Worm (Caenorhabditis elegans) whole organism, young adult: ENCODE results near the gene C14A4.9.

Experiments used
- B0035.1 ChIP-seq: sonication (generic microtip); optimal IDR thresholded peaks from 2 replicates; lab custom pipeline; 2016; ENCODE audit warnings: missing genetic modification characterization, mild to moderate bottlenecking, missing compliant biosample characterization, missing genotype, missing genetic modification reagents
- B0336.3 ChIP-seq: fragments of 200-800 bp; sonication (Bioruptor generic); IDR thresholded peaks from 2 replicates; pipeline ENCODE4 v1.3.6; 2022; ENCODE audit warnings: missing genetic modification characterization, missing compliant biosample characterization
- F33H1.4 ChIP-seq: fragments of 200-800 bp; sonication (Bioruptor generic); IDR thresholded peaks from 2 replicates; pipeline ENCODE4 v1.3.6; 2022; ENCODE audit warnings: missing genetic modification reagents, missing genetic modification characterization, missing compliant biosample characterization
- F37B4.10 ChIP-seq: fragments of 200-800 bp; sonication (Bioruptor generic); IDR thresholded peaks from 2 replicates; pipeline ENCODE4 v1.3.6; 2022; ENCODE audit warnings: missing genetic modification characterization, missing compliant biosample characterization
- F57A8.1 ChIP-seq: fragments of 200-800 bp; sonication (Bioruptor generic); optimal IDR thresholded peaks from 2 replicates; lab custom pipeline; 2018; ENCODE audit warnings: mild to moderate bottlenecking, missing genetic modification characterization, moderate library complexity, missing compliant biosample characterization
- Y56A3A.18 ChIP-seq: fragments of 200-800 bp; sonication (Bioruptor generic); IDR thresholded peaks from 2 replicates; pipeline ENCODE4 v1.3.6; 2022; ENCODE audit warnings: missing genetic modification reagents, missing genetic modification characterization, missing compliant biosample characterization
- ama-1 ChIP-seq, 3 experiments: fragments of 150-350 bp in 1 of 3; sonication (generic microtip) in 2 of 3; optimal IDR thresholded peaks; 2 replicates each; lab custom pipeline; 2014 to 2018; ENCODE audit warnings: missing biosample characterization in 2 of 3, missing genetic modification characterization in 2 of 3, missing genetic modification reagents in 2 of 3
- aptf-2 ChIP-seq: fragments of 200-800 bp; sonication (Bioruptor generic); conservative IDR thresholded peaks from 2 replicates; pipeline ENCODE4 v1.3.6; 2022; ENCODE audit warnings: missing genetic modification reagents, missing genetic modification characterization, missing compliant biosample characterization
- athp-1 ChIP-seq: sonication (generic microtip); optimal IDR thresholded peaks from 2 replicates; lab custom pipeline; 2017; ENCODE audit warnings: mild to moderate bottlenecking, missing genetic modification characterization, missing compliant biosample characterization
- attf-3 ChIP-seq: fragments of 200-800 bp; sonication (Bioruptor generic); conservative IDR thresholded peaks from 2 replicates; pipeline ENCODE4 v1.3.6; 2022; ENCODE audit warnings: missing genetic modification reagents, missing genetic modification characterization, missing compliant biosample characterization
- attf-6 ChIP-seq: fragments of 200-800 bp; sonication (Bioruptor generic); IDR thresholded peaks from 2 replicates; pipeline ENCODE4 v1.3.6; 2022; ENCODE audit warnings: missing genetic modification reagents, missing genetic modification characterization, missing compliant biosample characterization
- cebp-1 ChIP-seq, 2 experiments: fragments of 200-800 bp in 1 of 2; sonication (Bioruptor generic) in 1 of 2; sonication (generic microtip) in 1 of 2; IDR thresholded peaks in 1 of 2; optimal IDR thresholded peaks in 1 of 2; 2 replicates each; pipeline versions ENCODE4 v1.3.6 to Lab custom; 2017 to 2022; ENCODE audit warnings: missing compliant biosample characterization in 2 of 2, missing genetic modification characterization in 2 of 2, mild to moderate bottlenecking in 1 of 2, missing genetic modification reagents in 1 of 2, moderate library complexity in 1 of 2
- ceh-100 ChIP-seq: fragments of 200-800 bp; sonication (Bioruptor generic); IDR thresholded peaks from 2 replicates; pipeline ENCODE4 v1.3.6; 2022; ENCODE audit warnings: missing genetic modification reagents, missing genetic modification characterization, missing compliant biosample characterization
- ceh-79 ChIP-seq: sonication (generic microtip); optimal IDR thresholded peaks from 2 replicates; lab custom pipeline; 2017; ENCODE audit warnings: mild to moderate bottlenecking, missing genetic modification characterization, missing compliant biosample characterization
- ceh-91 ChIP-seq: fragments of 200-800 bp; sonication (Bioruptor generic); IDR thresholded peaks from 2 replicates; pipeline ENCODE4 v1.3.6; 2022; ENCODE audit warnings: missing genetic modification reagents, missing genetic modification characterization, missing compliant biosample characterization
- die-1 ChIP-seq: sonication (generic microtip); optimal IDR thresholded peaks from 2 replicates; lab custom pipeline; 2016; ENCODE audit warnings: missing genotype, mild to moderate bottlenecking, missing genetic modification characterization, missing compliant biosample characterization
- dpl-1 ChIP-seq: fragments of 150-350 bp; optimal IDR thresholded peaks from 2 replicates; lab custom pipeline; 2014; ENCODE audit warnings: missing biosample characterization, missing genetic modification reagents, missing genetic modification characterization
- ekl-4 ChIP-seq: fragments of 200-800 bp; sonication (Bioruptor generic); IDR thresholded peaks from 2 replicates; pipeline ENCODE4 v1.3.6; 2022; ENCODE audit warnings: missing genetic modification reagents, missing genetic modification characterization, missing compliant biosample characterization
- ets-4 ChIP-seq: fragments of 200-800 bp; sonication (Bioruptor generic); optimal IDR thresholded peaks from 2 replicates; lab custom pipeline; 2018; ENCODE audit warnings: mild to moderate bottlenecking, missing genetic modification characterization, missing compliant biosample characterization
- him-1 ChIP-seq: sonication (generic microtip); optimal IDR thresholded peaks from 2 replicates; lab custom pipeline; 2016; ENCODE audit warnings: missing genotype, missing genetic modification reagents, missing genetic modification characterization, missing compliant biosample characterization
- hmg-20 ChIP-seq: fragments of 200-800 bp; sonication (Bioruptor generic); IDR thresholded peaks from 2 replicates; pipeline ENCODE4 v1.3.6; 2022; ENCODE audit warnings: missing genetic modification reagents, missing genetic modification characterization, missing compliant biosample characterization
- hrde-1 ChIP-seq: sonication (generic microtip); optimal IDR thresholded peaks from 2 replicates; lab custom pipeline; 2016; ENCODE audit warnings: missing genetic modification characterization, mild to moderate bottlenecking, missing compliant biosample characterization, moderate library complexity, missing genotype, missing genetic modification reagents, borderline replicate concordance
- hsf-1 ChIP-seq: fragments of 200-800 bp; sonication (Bioruptor generic); IDR thresholded peaks from 2 replicates; pipeline ENCODE4 v1.3.6; 2022; ENCODE audit warnings: missing genetic modification reagents, missing genetic modification characterization, missing compliant biosample characterization
- lag-1 ChIP-seq: fragments of 200-800 bp; sonication (Bioruptor generic); IDR thresholded peaks from 2 replicates; pipeline ENCODE4 v1.3.6; 2022; ENCODE audit warnings: missing genetic modification reagents, missing genetic modification characterization, missing compliant biosample characterization
- lin-26 ChIP-seq: fragments of 200-800 bp; sonication (Bioruptor generic); IDR thresholded peaks from 2 replicates; pipeline ENCODE4 v1.3.6; 2022; ENCODE audit warnings: missing genetic modification reagents, missing genetic modification characterization, missing compliant biosample characterization
- lin-40 ChIP-seq: sonication (generic microtip); optimal IDR thresholded peaks from 2 replicates; lab custom pipeline; 2016; ENCODE audit warnings: missing genetic modification characterization, mild to moderate bottlenecking, missing compliant biosample characterization, missing genotype, missing genetic modification reagents
- lin-54 ChIP-seq: fragments of 200-800 bp; sonication (Bioruptor generic); optimal IDR thresholded peaks from 2 replicates; lab custom pipeline; 2018; ENCODE audit warnings: mild to moderate bottlenecking, missing genetic modification characterization, missing compliant biosample characterization
- madf-3 ChIP-seq: fragments of 200-800 bp; sonication (Bioruptor generic); IDR thresholded peaks from 2 replicates; pipeline ENCODE4 v1.3.6; 2022; ENCODE audit warnings: missing genetic modification reagents, missing genetic modification characterization, missing compliant biosample characterization
- madf-6 ChIP-seq: fragments of 200-800 bp; sonication (Bioruptor generic); IDR thresholded peaks from 2 replicates; pipeline ENCODE4 v1.3.6; 2022; ENCODE audit warnings: missing genetic modification reagents, missing genetic modification characterization, missing compliant biosample characterization
- nfyb-1 ChIP-seq: fragments of 200-800 bp; sonication (Bioruptor generic); IDR thresholded peaks from 2 replicates; pipeline ENCODE4 v1.3.6; 2022; ENCODE audit warnings: missing genetic modification reagents, missing genetic modification characterization, missing compliant biosample characterization
- nhr-179 ChIP-seq: sonication (generic microtip); optimal IDR thresholded peaks from 2 replicates; lab custom pipeline; 2016; ENCODE audit warnings: mild to moderate bottlenecking, missing genetic modification characterization, missing compliant biosample characterization
- nhr-90 ChIP-seq: sonication (generic microtip); optimal IDR thresholded peaks from 2 replicates; lab custom pipeline; 2016; ENCODE audit warnings: missing genotype, mild to moderate bottlenecking, missing genetic modification characterization, missing compliant biosample characterization
- rcor-1 ChIP-seq: fragments of 200-800 bp; sonication (Bioruptor generic); IDR thresholded peaks from 2 replicates; pipeline ENCODE4 v1.3.6; 2022; ENCODE audit warnings: missing genetic modification reagents, missing genetic modification characterization, missing compliant biosample characterization
- snpc-1.3 ChIP-seq: sonication (generic microtip); optimal IDR thresholded peaks from 2 replicates; lab custom pipeline; 2017; ENCODE audit warnings: missing genetic modification characterization, mild to moderate bottlenecking, missing compliant biosample characterization, antibody characterized with exemption, moderate library complexity, missing genotype, missing genetic modification reagents; ENCODE audit not compliant: insufficient read depth
- snpc-4 ChIP-seq, 5 experiments: fragments of 150-350 bp in 1 of 5; sonication (generic microtip) in 4 of 5; optimal IDR thresholded peaks; 2 replicates each; lab custom pipeline; 2014 to 2018; ENCODE audit warnings: missing genetic modification characterization in 5 of 5, missing biosample characterization in 3 of 5, antibody characterized with exemption in 2 of 5, mild to moderate bottlenecking in 2 of 5, missing compliant biosample characterization in 2 of 5, missing genotype in 2 of 5, moderate library complexity in 2 of 5, missing genetic modification reagents in 1 of 5
- zfh-2 ChIP-seq: fragments of 200-800 bp; sonication (Bioruptor generic); conservative IDR thresholded peaks from 2 replicates; pipeline ENCODE4 v1.3.6; 2022; ENCODE audit warnings: missing genetic modification reagents, missing genetic modification characterization, missing compliant biosample characterization
- ztf-26 ChIP-seq: sonication (generic microtip); optimal IDR thresholded peaks from 2 replicates; lab custom pipeline; 2017; ENCODE audit warnings: missing genetic modification characterization, missing compliant biosample characterization

Gene C14A4.9

ce11 chrII:10570302-10570701 is 28.8 kb upstream of the C14A4.9 start, which contains the start of gene txt-13:
TSS of gene txt-13 (plus strand) at chrII:10570602.
- TF ChIP-seq nfyb-1 (no peak), F37B4.10 (GFP tag; lab: Robert Waterston, UW) (no peak), lin-26 (GFP tag; lab: Robert Waterston, UW) (no peak), ceh-79 (tag; lab: Kevin White, UChicago) (no peak), cebp-1 (GFP tag; IDR thresholded peaks at IDR 0.05; lab: Robert Waterston, UW) (no peak), cebp-1 (tag; optimal IDR thresholded peaks at IDR 0.05; lab: Kevin White, UChicago) (no peak), attf-3 (GFP tag; lab: Robert Waterston, UW) (no peak), lag-1 (GFP tag; lab: Robert Waterston, UW) (no peak), hsf-1 (GFP tag; lab: Robert Waterston, UW) (no peak), ztf-26 (tag; lab: Kevin White, UChicago) (no peak), B0035.1 (no peak), die-1 (tag; lab: Kevin White, UChicago) (no peak), F57A8.1 (GFP tag; lab: Kevin White, UChicago) (no peak), hmg-20 (no peak), nhr-90 (tag; lab: Kevin White, UChicago) (no peak)

ce11 chrII:10571967-10572366 is 27.2 kb upstream of the C14A4.9 start, which contains the start of gene C06A1.3:
TSS of gene C06A1.3 (plus strand) at chrII:10572267.
- TF ChIP-seq hsf-1 (GFP tag; lab: Robert Waterston, UW) (no peak), nhr-90 (tag; lab: Kevin White, UChicago) (no peak), F33H1.4 (GFP tag; lab: Robert Waterston, UW) (no peak), dpl-1 (GFP tag; lab: Kevin White, UChicago) (no peak), ceh-79 (tag; lab: Kevin White, UChicago) (no peak), aptf-2 (GFP tag; lab: Robert Waterston, UW) (no peak), nhr-179 (tag; lab: Kevin White, UChicago) (no peak)

ce11 chrII:10574177-10574576 is 25.0 kb upstream of the C14A4.9 start:
- TF ChIP-seq lin-54 (peak; percentile 24), ceh-91 (GFP tag; lab: Robert Waterston, UW) (0 out of 2 replicates have a peak, but pooled peaks have one; percentile 15), Y56A3A.18 (GFP tag; lab: Robert Waterston, UW) (no peak), ets-4 (GFP tag; lab: Kevin White, UChicago) (no peak), zfh-2 (GFP tag; lab: Robert Waterston, UW) (no peak), snpc-4 (GFP tag; optimal IDR thresholded peaks at IDR 0.05; lab: Kevin White, UChicago) (peak; percentile 33), snpc-4 (tag; optimal IDR thresholded peaks at IDR 0.05; lab: Kevin White, UChicago) (no peak), hsf-1 (GFP tag; lab: Robert Waterston, UW) (0 out of 2 replicates have a peak, but pooled peaks have one; percentile 50), madf-3 (GFP tag; lab: Robert Waterston, UW) (no peak), ceh-100 (GFP tag; lab: Robert Waterston, UW) (0 out of 2 replicates have a peak, but pooled peaks have one; percentile 9), lin-40 (no peak), ekl-4 (GFP tag; lab: Robert Waterston, UW) (peak; percentile 10; the same call in 1 of the 2 replicates), madf-6 (GFP tag; lab: Robert Waterston, UW) (peak; percentile 60), him-1 (tag; lab: Kevin White, UChicago) (peak; percentile 18), attf-6 (GFP tag; lab: Robert Waterston, UW) (0 out of 2 replicates have a peak, but pooled peaks have one; percentile 15), rcor-1 (GFP tag; lab: Robert Waterston, UW) (0 out of 2 replicates have a peak, but pooled peaks have one; percentile 19), hrde-1 (tag; lab: Kevin White, UChicago) (peak; percentile 87), B0336.3 (GFP tag; lab: Robert Waterston, UW) (no peak), snpc-1.3 (tag; lab: Kevin White, UChicago) (peak; percentile 35), athp-1 (no peak), ama-1 (optimal IDR thresholded peaks at IDR 0.05; lab: Kevin White, UChicago) (no peak), ama-1 (GFP tag; optimal IDR thresholded peaks at IDR 0.05; lab: Kevin White, UChicago) (peak in 1 of 2 experiments; percentile 67)
- TF ChIP-seq, all 124 proteins: peak for 13
